Fruit fly (Drosophila melanogaster): ENCODE measurements around the gene Tim9a.

The Tim9a gene

DNA sequence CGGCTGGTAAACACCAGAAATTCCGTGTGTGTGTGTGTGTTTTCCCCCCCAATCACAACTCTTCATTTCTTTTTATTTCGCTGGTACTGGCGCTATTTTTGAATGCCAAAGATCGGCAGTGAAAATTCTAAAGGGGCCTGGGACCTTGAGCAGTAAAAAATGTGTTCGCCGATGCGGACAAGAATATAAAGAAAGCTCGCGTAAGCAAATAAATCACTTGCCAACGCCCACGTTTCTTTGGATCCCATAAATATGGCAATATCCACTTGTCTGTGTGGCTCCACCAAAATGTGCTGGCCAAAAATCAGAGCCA is 7.0 kb downstream of the Tim9a start:
- no peak for TF ChIP-seq GATAd (GFP tag; optimal IDR thresholded peaks at IDR 0.05)
- TF ChIP-seq Vsx2 (GFP tag; optimal IDR thresholded peaks at IDR 0.05; ENCODE audit: partially characterized antibody), result no peak
- no peak for TF ChIP-seq N (GFP tag; optimal IDR thresholded peaks at IDR 0.05)
- no peak for TF ChIP-seq Mio (GFP tag; optimal IDR thresholded peaks at IDR 0.05)
- no peak for TF ChIP-seq tai (GFP tag; optimal IDR thresholded peaks at IDR 0.05)
- no peak for TF ChIP-seq h (GFP tag; optimal IDR thresholded peaks at IDR 0.05)
- TF ChIP-seq OdsH (GFP tag; optimal IDR thresholded peaks at IDR 0.05), result no peak
- no peak for TF ChIP-seq dmrt93B (GFP tag; optimal IDR thresholded peaks at IDR 0.05)
- no peak for TF ChIP-seq Dif (GFP tag; optimal IDR thresholded peaks at IDR 0.05; ENCODE audit: partially characterized antibody)
- TF ChIP-seq CG32264 (GFP tag; optimal IDR thresholded peaks at IDR 0.05), result no peak
- TF ChIP-seq woc (GFP tag; optimal IDR thresholded peaks at IDR 0.05), result no peak

DNA sequence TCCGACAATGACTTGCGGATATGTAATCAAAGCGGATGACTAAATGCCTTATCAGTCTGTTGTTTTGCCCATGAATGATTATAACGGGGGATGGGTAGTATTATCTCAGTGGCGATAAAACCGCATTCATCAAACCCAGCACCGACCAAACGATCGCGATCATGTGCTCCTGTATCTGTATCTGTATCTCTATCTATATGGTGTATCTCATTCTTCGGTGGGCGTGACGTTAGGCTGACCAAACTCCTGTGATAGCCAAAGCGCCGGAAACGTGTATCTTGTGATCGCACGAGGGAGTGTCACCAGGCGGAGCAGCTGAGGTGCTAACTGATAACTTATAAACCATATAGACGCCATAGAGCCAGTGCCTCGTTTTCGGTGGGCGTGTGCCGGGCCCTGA is 7.8 kb downstream of the Tim9a start:
- TF ChIP-seq h (GFP tag; optimal IDR thresholded peaks at IDR 0.05) (no peak), dl (GFP tag; optimal IDR thresholded peaks at IDR 0.05; ENCODE audit: insufficient read depth in 1 of 2, partially characterized antibody in 2 of 2) (no peak)

DNA sequence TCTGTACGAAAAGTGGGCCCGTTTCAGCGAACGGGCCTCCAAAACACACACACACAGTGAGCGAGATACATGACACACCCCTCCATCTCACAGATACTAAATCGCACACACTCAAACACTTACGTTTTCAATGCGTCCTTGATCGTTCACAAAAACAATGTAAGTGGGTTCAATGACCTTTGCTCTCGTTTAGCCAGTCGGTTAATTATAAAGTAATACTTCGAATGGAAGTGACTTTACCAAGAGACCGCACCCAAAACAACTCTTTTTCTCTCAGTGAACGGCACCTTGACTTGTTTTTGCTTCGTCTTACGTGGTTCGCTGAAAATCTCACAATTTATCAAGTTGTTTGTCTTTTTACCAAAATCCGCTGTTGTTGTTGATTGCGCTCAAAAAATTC is 9.3 kb downstream of the Tim9a start:
- TF ChIP-seq GATAd (GFP tag; optimal IDR thresholded peaks at IDR 0.05) (no peak), br (GFP tag; optimal IDR thresholded peaks at IDR 0.05) (peak; percentile 52), foxo (GFP tag; optimal IDR thresholded peaks at IDR 0.05) (peak in 1 of 2 experiments; percentile 60), Mio (GFP tag; optimal IDR thresholded peaks at IDR 0.05) (no peak), tai (GFP tag; optimal IDR thresholded peaks at IDR 0.05) (peak; percentile 53), fru (GFP tag; optimal IDR thresholded peaks at IDR 0.05) (peak; percentile 64), ey (GFP tag; optimal IDR thresholded peaks at IDR 0.05) (peak; percentile 59), woc (GFP tag; optimal IDR thresholded peaks at IDR 0.05) (peak; percentile 57), Hr78 (GFP tag; optimal IDR thresholded peaks at IDR 0.05) (no peak), Abd-B (GFP tag; optimal IDR thresholded peaks at IDR 0.05) (no peak), h (GFP tag; optimal IDR thresholded peaks at IDR 0.05) (peak; percentile 72), pan (optimal IDR thresholded peaks at IDR 0.05) (no peak), Myc (optimal IDR thresholded peaks at IDR 0.05) (no peak), Hnf4 (GFP tag; optimal IDR thresholded peaks at IDR 0.05) (peak; percentile 39), psq (GFP tag; optimal IDR thresholded peaks at IDR 0.05) (peak; percentile 48), CrebA (GFP tag; optimal IDR thresholded peaks at IDR 0.05; ENCODE audit: borderline replicate concordance) (no peak), HLH106 (tag; optimal IDR thresholded peaks at IDR 0.05) (peak; percentile 27), rgr (GFP tag; optimal IDR thresholded peaks at IDR 0.05) (peak; percentile 45), dsf (GFP tag; optimal IDR thresholded peaks at IDR 0.05; ENCODE audit: borderline replicate concordance) (no peak), brk (GFP tag; optimal IDR thresholded peaks at IDR 0.05) (peak; percentile 1), Jra (GFP tag; optimal IDR thresholded peaks at IDR 0.05) (no peak), N (GFP tag; optimal IDR thresholded peaks at IDR 0.05) (no peak)

DNA sequence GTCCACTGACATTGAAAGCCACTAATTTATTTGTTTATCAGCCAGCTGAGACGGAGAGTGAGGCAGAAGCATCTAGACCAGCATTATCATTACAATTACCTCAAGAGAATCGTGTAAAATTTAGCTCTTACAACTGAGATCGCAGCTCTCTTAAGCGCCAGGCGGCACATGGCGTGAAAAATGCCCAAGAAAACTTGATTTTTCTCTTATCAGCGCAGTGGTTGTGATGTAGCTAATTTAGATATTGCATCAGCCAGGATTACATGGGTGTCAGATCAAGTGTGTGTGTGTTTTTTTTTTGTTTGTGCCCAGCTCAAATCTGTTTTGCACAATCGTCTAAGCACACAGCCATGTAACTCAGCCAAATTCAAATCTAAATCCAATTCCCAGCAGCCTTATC is 10.0 kb downstream of the Tim9a start:
- TF ChIP-seq N (GFP tag; optimal IDR thresholded peaks at IDR 0.05) (no peak), Mio (GFP tag; optimal IDR thresholded peaks at IDR 0.05) (no peak), Dfd (GFP tag; optimal IDR thresholded peaks at IDR 0.05) (no peak), CG32264 (GFP tag; optimal IDR thresholded peaks at IDR 0.05) (no peak), Myc (optimal IDR thresholded peaks at IDR 0.05) (no peak), Dif (GFP tag; optimal IDR thresholded peaks at IDR 0.05; ENCODE audit: partially characterized antibody) (no peak), GATAd (GFP tag; optimal IDR thresholded peaks at IDR 0.05) (no peak), sv (GFP tag; optimal IDR thresholded peaks at IDR 0.05) (no peak)

DNA sequence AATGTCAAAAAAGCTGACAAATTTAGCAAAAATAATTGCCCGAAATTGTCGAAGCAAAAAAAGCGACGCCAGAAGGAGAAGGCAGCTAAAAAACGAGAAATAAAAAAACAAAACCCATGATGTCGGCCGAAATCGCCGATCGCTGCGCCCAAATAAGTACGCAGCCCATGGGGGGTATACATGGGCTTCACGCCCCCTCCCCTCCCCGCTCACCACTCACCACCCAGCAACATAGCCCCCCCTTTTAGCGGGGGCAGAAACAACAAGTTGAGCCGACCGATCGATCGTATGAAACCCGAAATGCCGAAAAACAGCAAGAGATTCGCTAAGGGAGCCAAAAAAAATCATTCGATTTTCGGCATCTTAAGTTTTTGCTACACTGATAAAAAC is 11.0 kb downstream of the Tim9a start:
- TF ChIP-seq pan (optimal IDR thresholded peaks at IDR 0.05) (no peak), Abd-B (GFP tag; optimal IDR thresholded peaks at IDR 0.05) (no peak), jim (GFP tag; optimal IDR thresholded peaks at IDR 0.05) (peak; percentile 88), Rel (GFP tag; optimal IDR thresholded peaks at IDR 0.05) (no peak), Rel (tag; optimal IDR thresholded peaks at IDR 0.05) (peak; percentile 92), Myc (optimal IDR thresholded peaks at IDR 0.05) (no peak)

Data from whole organism, wandering third instar larva.